Worm (Caenorhabditis elegans) whole organism, late embryonic: ENCODE data around the gene C25D7.15.

Source experiments
- C08G9.2 ChIP-seq: sonication (generic microtip); optimal IDR thresholded peaks from 2 replicates; lab custom pipeline; 2016; ENCODE audit warnings: mild to moderate bottlenecking, missing genetic modification characterization, moderate library complexity, missing compliant biosample characterization
- C38D4.7 ChIP-seq: fragments of 200-800 bp; sonication (Bioruptor generic); optimal IDR thresholded peaks from 2 replicates; lab custom pipeline; 2018; ENCODE audit warnings: mild to moderate bottlenecking, missing genetic modification characterization, moderate library complexity, missing compliant biosample characterization
- F13H6.1 ChIP-seq: sonication (generic microtip); optimal IDR thresholded peaks from 2 replicates; lab custom pipeline; 2016; ENCODE audit warnings: missing genetic modification characterization, missing compliant biosample characterization
- K02D7.2 ChIP-seq: sonication (generic microtip); optimal IDR thresholded peaks from 2 replicates; lab custom pipeline; 2017; ENCODE audit warnings: mild to moderate bottlenecking, missing genetic modification characterization, missing compliant biosample characterization
- K09A11.1 ChIP-seq: sonication (generic microtip); optimal IDR thresholded peaks from 2 replicates; lab custom pipeline; 2017; ENCODE audit warnings: antibody characterized with exemption, mild to moderate bottlenecking, missing genetic modification characterization, missing compliant biosample characterization; ENCODE audit not compliant: insufficient read depth
- T23F11.4 ChIP-seq: fragments of 200-800 bp; sonication (Bioruptor generic); optimal IDR thresholded peaks from 2 replicates; lab custom pipeline; 2018; ENCODE audit warnings: mild to moderate bottlenecking, missing genetic modification characterization, missing compliant biosample characterization
- Y22D7AL.16 ChIP-seq: sonication (generic microtip); optimal IDR thresholded peaks from 2 replicates; lab custom pipeline; 2016; ENCODE audit warnings: missing genetic modification characterization, missing compliant biosample characterization
- ceh-18 ChIP-seq: sonication (generic microtip); optimal IDR thresholded peaks from 2 replicates; lab custom pipeline; 2016; ENCODE audit warnings: missing genetic modification characterization, missing compliant biosample characterization
- ceh-19 ChIP-seq: fragments of 200-800 bp; sonication (Bioruptor generic); optimal IDR thresholded peaks from 2 replicates; lab custom pipeline; 2018; ENCODE audit warnings: mild to moderate bottlenecking, missing genetic modification characterization, missing compliant biosample characterization
- ceh-2 ChIP-seq: sonication (generic microtip); optimal IDR thresholded peaks from 2 replicates; lab custom pipeline; 2016; ENCODE audit warnings: missing genotype, missing genetic modification characterization, missing compliant biosample characterization
- ceh-24 ChIP-seq: sonication (generic microtip); optimal IDR thresholded peaks from 2 replicates; lab custom pipeline; 2016; ENCODE audit warnings: mild to moderate bottlenecking, missing genetic modification characterization, missing compliant biosample characterization
- ceh-30 ChIP-seq: fragments of 150-350 bp; optimal IDR thresholded peaks from 2 replicates; lab custom pipeline; 2014; ENCODE audit warnings: missing biosample characterization, missing genetic modification characterization
- ceh-31 ChIP-seq: sonication (generic microtip); optimal IDR thresholded peaks from 2 replicates; lab custom pipeline; 2016; ENCODE audit warnings: missing genetic modification characterization, missing compliant biosample characterization
- ceh-34 ChIP-seq: sonication (generic microtip); optimal IDR thresholded peaks from 2 replicates; lab custom pipeline; 2016; ENCODE audit warnings: mild to moderate bottlenecking, missing genetic modification characterization, missing compliant biosample characterization
- ceh-45 ChIP-seq: fragments of 200-800 bp; sonication (Bioruptor generic); IDR thresholded peaks from 2 replicates; pipeline ENCODE4 v1.3.6; 2022; ENCODE audit warnings: missing genetic modification reagents, missing genetic modification characterization, missing compliant biosample characterization
- elt-2 ChIP-seq: sonication (generic microtip); optimal IDR thresholded peaks from 2 replicates; lab custom pipeline; 2016; ENCODE audit warnings: missing genetic modification reagents, missing genetic modification characterization, missing compliant biosample characterization
- ets-4 ChIP-seq: sonication (generic microtip); optimal IDR thresholded peaks from 2 replicates; lab custom pipeline; 2016; ENCODE audit warnings: missing genetic modification characterization, missing compliant biosample characterization
- eyg-1 ChIP-seq: sonication (generic microtip); optimal IDR thresholded peaks from 2 replicates; lab custom pipeline; 2016; ENCODE audit warnings: missing genotype, missing genetic modification characterization, missing compliant biosample characterization
- fax-1 ChIP-seq: sonication (generic microtip); optimal IDR thresholded peaks from 2 replicates; lab custom pipeline; 2016; ENCODE audit warnings: missing genotype, missing genetic modification characterization, missing compliant biosample characterization
- fkh-10 ChIP-seq: fragments of 150-350 bp; optimal IDR thresholded peaks from 2 replicates; lab custom pipeline; 2014; ENCODE audit warnings: missing biosample characterization, missing genetic modification reagents, missing genetic modification characterization
- fkh-6 ChIP-seq: sonication (generic microtip); optimal IDR thresholded peaks from 2 replicates; lab custom pipeline; 2016; ENCODE audit warnings: missing genetic modification characterization, missing compliant biosample characterization
- gmeb-2 ChIP-seq: sonication (generic microtip); optimal IDR thresholded peaks from 2 replicates; lab custom pipeline; 2016; ENCODE audit warnings: missing genetic modification characterization, inconsistent platforms, missing compliant biosample characterization
- hlh-13 ChIP-seq: fragments of 200-800 bp; sonication (Bioruptor generic); optimal IDR thresholded peaks from 2 replicates; lab custom pipeline; 2018; ENCODE audit warnings: mild to moderate bottlenecking, missing genetic modification characterization, missing compliant biosample characterization
- hlh-15 ChIP-seq: sonication (generic microtip); optimal IDR thresholded peaks from 2 replicates; lab custom pipeline; 2016; ENCODE audit warnings: missing genetic modification characterization, missing compliant biosample characterization
- hlh-6 ChIP-seq: sonication (generic microtip); optimal IDR thresholded peaks from 2 replicates; lab custom pipeline; 2016; ENCODE audit warnings: missing genotype, missing genetic modification characterization, missing compliant biosample characterization
- hlh-8 ChIP-seq: sonication (generic microtip); optimal IDR thresholded peaks from 2 replicates; lab custom pipeline; 2016; ENCODE audit warnings: missing genotype, missing genetic modification characterization, missing compliant biosample characterization
- lim-6 ChIP-seq: sonication (generic microtip); optimal IDR thresholded peaks from 2 replicates; lab custom pipeline; 2016; ENCODE audit warnings: missing genetic modification characterization, missing compliant biosample characterization
- madf-2 ChIP-seq: sonication (generic microtip); optimal IDR thresholded peaks from 2 replicates; lab custom pipeline; 2017; ENCODE audit warnings: missing genetic modification characterization, missing compliant biosample characterization
- mec-3 ChIP-seq: sonication (generic microtip); optimal IDR thresholded peaks from 2 replicates; lab custom pipeline; 2016; ENCODE audit warnings: borderline replicate concordance, missing genetic modification characterization, missing compliant biosample characterization
- nfya-1 ChIP-seq: sonication (generic microtip); optimal IDR thresholded peaks from 2 replicates; lab custom pipeline; 2017; ENCODE audit warnings: missing genetic modification characterization, mild to moderate bottlenecking, missing compliant biosample characterization, antibody characterized with exemption, moderate library complexity
- nhr-11 ChIP-seq: fragments of 150-350 bp; optimal IDR thresholded peaks from 2 replicates; lab custom pipeline; 2014; ENCODE audit warnings: missing biosample characterization, missing genetic modification characterization
- nhr-232 ChIP-seq: sonication (generic microtip); optimal IDR thresholded peaks from 2 replicates; lab custom pipeline; 2016; ENCODE audit warnings: missing genetic modification characterization, missing compliant biosample characterization
- pat-9 ChIP-seq: fragments of 200-800 bp; sonication (Bioruptor generic); optimal IDR thresholded peaks from 2 replicates; lab custom pipeline; 2018; ENCODE audit warnings: mild to moderate bottlenecking, missing genetic modification characterization, moderate library complexity, missing compliant biosample characterization
- pha-2 ChIP-seq: sonication (generic microtip); optimal IDR thresholded peaks from 2 replicates; lab custom pipeline; 2017; ENCODE audit warnings: mild to moderate bottlenecking, missing genetic modification characterization, missing compliant biosample characterization
- pha-4 ChIP-seq: fragments of 150-350 bp; optimal IDR thresholded peaks from 2 replicates; lab custom pipeline; 2018; ENCODE audit warnings: missing biosample characterization, missing genetic modification reagents, missing genetic modification characterization
- sdc-2 ChIP-seq: sonication (generic microtip); optimal IDR thresholded peaks from 2 replicates; lab custom pipeline; 2016; ENCODE audit warnings: missing genotype, missing genetic modification characterization, missing compliant biosample characterization
- sox-2 ChIP-seq: fragments of 200-800 bp; sonication (Bioruptor generic); IDR thresholded peaks from 2 replicates; pipeline ENCODE4 v1.3.6; 2022; ENCODE audit warnings: missing genetic modification reagents, missing genetic modification characterization, missing compliant biosample characterization
- sox-4 ChIP-seq: sonication (generic microtip); optimal IDR thresholded peaks from 2 replicates; lab custom pipeline; 2017; ENCODE audit warnings: mild to moderate bottlenecking, missing genetic modification characterization, inconsistent platforms, missing compliant biosample characterization
- syd-9 ChIP-seq: sonication (generic microtip); optimal IDR thresholded peaks from 2 replicates; lab custom pipeline; 2016; ENCODE audit warnings: mild to moderate bottlenecking, missing genetic modification characterization, moderate library complexity, missing compliant biosample characterization
- tbx-2 ChIP-seq: sonication (generic microtip); optimal IDR thresholded peaks from 2 replicates; lab custom pipeline; 2016; ENCODE audit warnings: missing genetic modification characterization, missing compliant biosample characterization
- unc-3 ChIP-seq, 2 experiments: fragments of 200-800 bp in 1 of 2; sonication (Bioruptor generic) in 1 of 2; sonication (generic microtip) in 1 of 2; conservative IDR thresholded peaks in 1 of 2; optimal IDR thresholded peaks in 1 of 2; 2 replicates each; pipeline versions ENCODE4 v1.3.6 to Lab custom; 2016 to 2022; ENCODE audit warnings: missing compliant biosample characterization in 2 of 2, missing genetic modification characterization in 2 of 2, missing genetic modification reagents in 1 of 2
- zip-5 ChIP-seq: sonication (generic microtip); optimal IDR thresholded peaks from 2 replicates; lab custom pipeline; 2016; ENCODE audit warnings: missing genetic modification characterization, missing compliant biosample characterization
- ztf-16 ChIP-seq: sonication (generic microtip); optimal IDR thresholded peaks from 2 replicates; lab custom pipeline; 2017; ENCODE audit warnings: missing genetic modification characterization, missing compliant biosample characterization

Gene C25D7.15

DNA sequence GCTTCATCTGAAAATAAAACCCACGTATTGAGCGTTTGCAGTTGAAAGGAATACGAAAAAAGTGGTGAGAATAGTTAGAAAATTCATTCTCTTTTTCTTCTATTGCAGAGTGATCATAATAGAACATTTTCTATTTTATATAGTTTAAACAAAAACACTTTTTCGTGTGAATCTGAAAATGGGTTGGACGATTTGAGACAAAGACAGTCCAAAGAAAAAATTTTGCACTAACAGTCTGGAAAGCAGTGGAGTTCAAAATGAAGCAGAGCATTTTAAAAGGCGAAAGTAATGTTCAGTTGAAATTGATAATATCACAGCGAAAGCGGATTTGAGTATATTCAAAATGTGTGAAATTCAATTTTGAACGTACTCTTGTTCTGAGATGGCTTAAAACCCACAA, 29.0 kb downstream of the C25D7.15 start, which contains the start of gene C01G10.18:
Gene C01G10.18 (minus strand): TSS at position 101 of the 400 bp plus-strand sequence.
- TF ChIP-seq F13H6.1 (tag; lab: Kevin White, UChicago) (no peak), gmeb-2 (tag; lab: Kevin White, UChicago) (no peak), unc-3 (GFP tag; conservative IDR thresholded peaks at IDR 0.05; lab: Robert Waterston, UW) (no peak), unc-3 (tag; optimal IDR thresholded peaks at IDR 0.05; lab: Kevin White, UChicago) (no peak), Y22D7AL.16 (tag; lab: Kevin White, UChicago) (no peak), pha-2 (no peak), ceh-31 (tag; lab: Kevin White, UChicago) (no peak), pha-4 (tag; lab: Kevin White, UChicago) (no peak), ceh-45 (GFP tag; lab: Robert Waterston, UW) (no peak), C08G9.2 (tag; lab: Kevin White, UChicago) (no peak), fkh-10 (no peak), hlh-13 (GFP tag; lab: Kevin White, UChicago) (no peak), fax-1 (tag; lab: Kevin White, UChicago) (no peak), pat-9 (tag; lab: Kevin White, UChicago) (no peak), sox-4 (tag; lab: Kevin White, UChicago) (no peak), K02D7.2 (tag; lab: Kevin White, UChicago) (no peak), ceh-18 (tag; lab: Kevin White, UChicago) (no peak), ceh-24 (tag; lab: Kevin White, UChicago) (no peak)

- TF ChIP-seq nfya-1 (tag; lab: Kevin White, UChicago), result no peak
- no peak for TF ChIP-seq ceh-34
- TF ChIP-seq sox-2, result no peak
- TF ChIP-seq nhr-11 (tag; lab: Kevin White, UChicago), result no peak
- no peak for TF ChIP-seq syd-9 (tag; lab: Kevin White, UChicago)
- TF ChIP-seq fkh-6 (tag; lab: Kevin White, UChicago), result no peak
- no peak for TF ChIP-seq tbx-2 (tag; lab: Kevin White, UChicago)
- no peak for TF ChIP-seq K09A11.1
- TF ChIP-seq hlh-6, result no peak
Measured at ce11 chrV:15089438-15089837, 29.8 kb downstream of the C25D7.15 start, which contains the start of the genes C01G10.5 and C01G10.4. TSS of gene C01G10.5 (minus strand) at chrV:15089538. TSS of gene C01G10.4 (plus strand) at chrV:15089740.

- no peak for TF ChIP-seq ets-4
- no peak for TF ChIP-seq sdc-2 (tag; lab: Kevin White, UChicago)
- TF ChIP-seq tbx-2 (tag; lab: Kevin White, UChicago), result no peak
- TF ChIP-seq ceh-31 (tag; lab: Kevin White, UChicago), result no peak
- no peak for TF ChIP-seq hlh-8 (tag; lab: Kevin White, UChicago)
- no peak for TF ChIP-seq eyg-1 (tag; lab: Kevin White, UChicago)
- TF ChIP-seq elt-2, result no peak
- no peak for TF ChIP-seq hlh-15
Measured at ce11 chrV:15090457-15090856, 30.8 kb downstream of the C25D7.15 start, which contains the start of gene C01G10.17. TSS of gene C01G10.17 (plus strand) at chrV:15090757.

- no peak for TF ChIP-seq T23F11.4 (GFP tag; lab: Kevin White, UChicago)
- TF ChIP-seq madf-2 (tag; lab: Kevin White, UChicago), result no peak
- TF ChIP-seq hlh-13 (GFP tag; lab: Kevin White, UChicago), result no peak
- no peak for TF ChIP-seq nhr-232
- no peak for TF ChIP-seq ztf-16 (tag; lab: Kevin White, UChicago)
- no peak for TF ChIP-seq ceh-30
- no peak for TF ChIP-seq gmeb-2 (tag; lab: Kevin White, UChicago)
- no peak for TF ChIP-seq lim-6 (tag; lab: Kevin White, UChicago)
- TF ChIP-seq fkh-10, result no peak
- no peak for TF ChIP-seq fkh-6 (tag; lab: Kevin White, UChicago)
- no peak for TF ChIP-seq nfya-1 (tag; lab: Kevin White, UChicago)
- no peak for TF ChIP-seq ceh-2 (tag; lab: Kevin White, UChicago)
- TF ChIP-seq ceh-19 (GFP tag; lab: Kevin White, UChicago), result no peak
- TF ChIP-seq eyg-1 (tag; lab: Kevin White, UChicago), result no peak
- TF ChIP-seq sox-4 (tag; lab: Kevin White, UChicago), result no peak
- no peak for TF ChIP-seq K02D7.2 (tag; lab: Kevin White, UChicago)
- TF ChIP-seq mec-3 (tag; lab: Kevin White, UChicago), result no peak
- no peak for TF ChIP-seq zip-5 (tag; lab: Kevin White, UChicago)
- no peak for TF ChIP-seq C38D4.7 (GFP tag; lab: Kevin White, UChicago)
- TF ChIP-seq hlh-8 (tag; lab: Kevin White, UChicago), result no peak
Measured at ce11 chrV:15092666-15093065, 33.1 kb downstream of the C25D7.15 start, which contains the start of gene txt-12. TSS of gene txt-12 (plus strand) at chrV:15092966.
